Fruit fly (Drosophila melanogaster) whole organism, embryonic: ENCODE results near the gene CG43915.

Experiments
- Aef1 ChIP-seq: fragments of 200-800 bp; sonication (Bioruptor generic); IDR thresholded peaks from 3 replicates; pipeline ENCODE4 v1.3.6; 2022; ENCODE audit warnings: missing biosample characterization, missing genetic modification characterization
- CG10543 ChIP-seq: fragments of 200-800 bp; sonication (Bioruptor generic); optimal IDR thresholded peaks from 3 replicates; lab custom pipeline; 2017; ENCODE audit warnings: missing biosample characterization, mild to moderate bottlenecking, missing genetic modification characterization, moderate library complexity
- CG10565 ChIP-seq: fragments of 200-800 bp; sonication (Bioruptor generic); optimal IDR thresholded peaks from 3 replicates; lab custom pipeline; 2016; ENCODE audit warnings: missing biosample characterization, mild to moderate bottlenecking, missing genetic modification characterization
- CG11504 ChIP-seq: fragments of 200-800 bp; sonication (Bioruptor generic); optimal IDR thresholded peaks from 3 replicates; lab custom pipeline; 2019; ENCODE audit warnings: missing biosample characterization, mild to moderate bottlenecking, missing genetic modification characterization, moderate library complexity
- CG13424 ChIP-seq: fragments of 200-800 bp; sonication (Bioruptor generic); optimal IDR thresholded peaks from 2 replicates; lab custom pipeline; 2019; ENCODE audit warnings: missing biosample characterization, mild to moderate bottlenecking, missing genetic modification characterization, moderate library complexity
- CG13775 ChIP-seq: fragments of 200-800 bp; sonication (Bioruptor generic); optimal IDR thresholded peaks from 3 replicates; lab custom pipeline; 2017; ENCODE audit warnings: missing biosample characterization, mild to moderate bottlenecking, missing genetic modification characterization
- CG1529 ChIP-seq: fragments of 200-800 bp; sonication (Bioruptor generic); optimal IDR thresholded peaks from 3 replicates; lab custom pipeline; 2018; ENCODE audit warnings: missing biosample characterization, missing genetic modification characterization
- CG15479 ChIP-seq: fragments of 200-800 bp; sonication (Bioruptor generic); optimal IDR thresholded peaks from 3 replicates; lab custom pipeline; 2019; ENCODE audit warnings: missing biosample characterization, mild to moderate bottlenecking, missing genetic modification characterization, moderate library complexity
- CG17829 ChIP-seq: fragments of 200-800 bp; optimal IDR thresholded peaks from 2 replicates; lab custom pipeline; 2019; ENCODE audit warnings: missing biosample characterization, mild to moderate bottlenecking, missing genetic modification characterization, moderate library complexity
- CG2202 ChIP-seq: fragments of 200-800 bp; sonication (Bioruptor generic); optimal IDR thresholded peaks from 2 replicates; lab custom pipeline; 2018; ENCODE audit warnings: missing biosample characterization, mild to moderate bottlenecking, missing genetic modification characterization
- CG3726 ChIP-seq: fragments of 200-800 bp; sonication (Bioruptor generic); IDR thresholded peaks from 3 replicates; pipeline ENCODE4, ENCODE4 v1.3.6; 2022; ENCODE audit warnings: missing biosample characterization, missing genetic modification characterization
- CG4404 ChIP-seq: fragments of 200-800 bp; sonication (Bioruptor generic); IDR thresholded peaks from 2 replicates; pipeline ENCODE4 v1.3.6; 2022; ENCODE audit warnings: missing biosample characterization, missing genetic modification characterization
- CG5245 ChIP-seq: fragments of 200-800 bp; sonication (Bioruptor generic); optimal IDR thresholded peaks from 3 replicates; lab custom pipeline; 2016; ENCODE audit warnings: missing biosample characterization, missing genetic modification characterization
- CG6689 ChIP-seq: fragments of 200-800 bp; sonication (Bioruptor generic); IDR thresholded peaks from 2 replicates; pipeline ENCODE4 v1.3.6; 2022; ENCODE audit warnings: missing biosample characterization, missing genetic modification characterization
- CG7357 ChIP-seq: fragments of 200-800 bp; sonication (Bioruptor generic); IDR thresholded peaks from 3 replicates; pipeline ENCODE4 v1.3.6; 2022; ENCODE audit warnings: missing biosample characterization, missing genetic modification characterization
- CG7556 ChIP-seq: fragments of 200-800 bp; sonication (Bioruptor generic); optimal IDR thresholded peaks from 2 replicates; lab custom pipeline; 2017; ENCODE audit warnings: missing biosample characterization, mild to moderate bottlenecking, missing genetic modification characterization
- CG7928 ChIP-seq: fragments of 200-800 bp; sonication (Bioruptor generic); optimal IDR thresholded peaks from 2 replicates; lab custom pipeline; 2017; ENCODE audit warnings: missing biosample characterization, mild to moderate bottlenecking, missing genetic modification characterization
- CG7963 ChIP-seq: fragments of 200-800 bp; sonication (Bioruptor generic); IDR thresholded peaks from 3 replicates; pipeline ENCODE4 v1.3.6; 2022; ENCODE audit warnings: missing biosample characterization, missing genetic modification characterization; ENCODE audit not compliant: partially characterized antibody
- Chrac-16 ChIP-seq: fragments of 200-800 bp; sonication (Bioruptor generic); optimal IDR thresholded peaks from 3 replicates; lab custom pipeline; 2016; ENCODE audit warnings: missing biosample characterization, missing genetic modification characterization
- D19A ChIP-seq: fragments of 200-800 bp; optimal IDR thresholded peaks from 3 replicates; lab custom pipeline; 2019; ENCODE audit warnings: missing biosample characterization, mild to moderate bottlenecking, missing genetic modification characterization, moderate library complexity
- Dad ChIP-seq: fragments of 200-800 bp; sonication (Bioruptor generic); optimal IDR thresholded peaks from 3 replicates; lab custom pipeline; 2016; ENCODE audit warnings: missing biosample characterization, missing genetic modification characterization
- H2.0 ChIP-seq: fragments of 200-800 bp; sonication (Bioruptor generic); IDR thresholded peaks from 2 replicates; pipeline ENCODE4 v1.3.6; 2022; ENCODE audit warnings: missing biosample characterization, missing genetic modification characterization
- Hr3 ChIP-seq: fragments of 200-800 bp; sonication (Bioruptor generic); optimal IDR thresholded peaks from 3 replicates; lab custom pipeline; 2016; ENCODE audit warnings: missing biosample characterization, missing genetic modification characterization
- Kr ChIP-seq: fragments of 200-800 bp; sonication (Bioruptor generic); optimal IDR thresholded peaks from 2 replicates; lab custom pipeline; 2017; ENCODE audit warnings: missing biosample characterization, mild to moderate bottlenecking, missing genetic modification characterization
- Lim3 ChIP-seq: fragments of 200-800 bp; sonication (Bioruptor generic); IDR thresholded peaks from 2 replicates; pipeline ENCODE4 v1.3.6; 2022; ENCODE audit warnings: missing biosample characterization, missing genetic modification characterization
- MESR4 ChIP-seq: fragments of 200-800 bp; sonication (Bioruptor generic); optimal IDR thresholded peaks from 2 replicates; lab custom pipeline; 2018; ENCODE audit warnings: missing biosample characterization, mild to moderate bottlenecking, missing genetic modification characterization, moderate library complexity
- Mad ChIP-seq: fragments of 200-800 bp; sonication (Bioruptor generic); optimal IDR thresholded peaks from 2 replicates; lab custom pipeline; 2016; ENCODE audit warnings: missing biosample characterization, missing genetic modification characterization
- Poxn ChIP-seq: fragments of 200-800 bp; sonication (Bioruptor generic); IDR thresholded peaks from 2 replicates; pipeline ENCODE4 v1.3.6; 2022; ENCODE audit warnings: missing biosample characterization, missing genetic modification characterization
- Sox102F ChIP-seq: fragments of 200-800 bp; sonication (Bioruptor generic); optimal IDR thresholded peaks from 2 replicates; lab custom pipeline; 2018; ENCODE audit warnings: missing biosample characterization, mild to moderate bottlenecking, missing genetic modification characterization, moderate library complexity
- Trl ChIP-seq, 3 experiments: fragments of >200 bp in 2 of 3; fragments of 200-800 bp in 1 of 3; sonication (Bioruptor generic) in 1 of 3; optimal IDR thresholded peaks; 2 replicates in 1 of 3; 3 replicates in 2 of 3; lab custom pipeline; 2016 to 2017; ENCODE audit warnings: missing biosample characterization in 1 of 3, missing genetic modification characterization in 1 of 3
- al ChIP-seq: fragments of 200-800 bp; sonication (Bioruptor generic); IDR thresholded peaks from 2 replicates; pipeline ENCODE4 v1.3.6; 2022; ENCODE audit warnings: missing biosample characterization, missing genetic modification characterization
- bcd ChIP-seq: fragments of 200-800 bp; sonication (Bioruptor generic); optimal IDR thresholded peaks from 2 replicates; lab custom pipeline; 2017; ENCODE audit warnings: missing biosample characterization, mild to moderate bottlenecking, missing genetic modification characterization
- bsh ChIP-seq, 2 experiments: fragments of 200-800 bp; sonication (Bioruptor generic); optimal IDR thresholded peaks; 2 replicates each; lab custom pipeline; 2017 to 2018; ENCODE audit warnings: mild to moderate bottlenecking in 2 of 2, missing biosample characterization in 2 of 2, missing genetic modification characterization in 2 of 2, moderate library complexity in 1 of 2
- cas ChIP-seq: fragments of 200-800 bp; sonication (Bioruptor generic); IDR thresholded peaks from 2 replicates; pipeline ENCODE4 v1.3.6; 2022; ENCODE audit warnings: missing biosample characterization, missing genetic modification characterization
- ci ChIP-seq: fragments of 200-800 bp; sonication (Bioruptor generic); IDR thresholded peaks from 3 replicates; pipeline ENCODE4 v1.3.6; 2022; ENCODE audit warnings: missing biosample characterization, missing genetic modification characterization
- eve ChIP-seq, 2 experiments: fragments of >200 bp; optimal IDR thresholded peaks; 2 replicates each; lab custom pipeline; 2017; ENCODE audit warnings: missing biosample characterization in 2 of 2, missing genetic modification characterization in 2 of 2
- fd96Cb ChIP-seq: fragments of 200-800 bp; sonication (Bioruptor generic); optimal IDR thresholded peaks from 2 replicates; lab custom pipeline; 2018; ENCODE audit warnings: missing biosample characterization, mild to moderate bottlenecking, missing genetic modification characterization, moderate library complexity
- jumu ChIP-seq: fragments of 200-800 bp; sonication (Bioruptor generic); optimal IDR thresholded peaks from 3 replicates; lab custom pipeline; 2016; ENCODE audit warnings: missing biosample characterization, missing genetic modification characterization
- klu ChIP-seq: fragments of 200-800 bp; sonication (Bioruptor generic); IDR thresholded peaks from 2 replicates; pipeline ENCODE4 v1.3.6; 2022; ENCODE audit warnings: missing biosample characterization, missing genetic modification characterization
- mirr ChIP-seq: fragments of 200-800 bp; sonication (Bioruptor generic); optimal IDR thresholded peaks from 3 replicates; lab custom pipeline; 2018; ENCODE audit warnings: missing biosample characterization, mild to moderate bottlenecking, missing genetic modification characterization
- nmo ChIP-seq: fragments of 200-800 bp; sonication (Bioruptor generic); optimal IDR thresholded peaks from 2 replicates; lab custom pipeline; 2018; ENCODE audit warnings: missing biosample characterization, mild to moderate bottlenecking, missing genetic modification characterization, moderate library complexity
- otp ChIP-seq: fragments of 200-800 bp; sonication (Bioruptor generic); IDR thresholded peaks from 3 replicates; pipeline ENCODE4, ENCODE4 v1.3.6; 2022; ENCODE audit warnings: missing biosample characterization, missing genetic modification characterization
- p53 ChIP-seq: fragments of 200-800 bp; sonication (Bioruptor generic); optimal IDR thresholded peaks from 2 replicates; lab custom pipeline; 2016; ENCODE audit warnings: missing biosample characterization, missing genetic modification characterization
- pfk ChIP-seq: fragments of 200-800 bp; sonication (Bioruptor generic); optimal IDR thresholded peaks from 2 replicates; lab custom pipeline; 2018; ENCODE audit warnings: missing biosample characterization, mild to moderate bottlenecking, missing genetic modification characterization, moderate library complexity
- pho ChIP-seq: fragments of 200-800 bp; sonication (Bioruptor generic); optimal IDR thresholded peaks from 2 replicates; lab custom pipeline; 2016; ENCODE audit warnings: missing biosample characterization, missing genetic modification characterization
- pros ChIP-seq: fragments of 200-800 bp; sonication (Bioruptor generic); optimal IDR thresholded peaks from 3 replicates; lab custom pipeline; 2019; ENCODE audit warnings: missing biosample characterization, mild to moderate bottlenecking, missing genetic modification characterization, moderate library complexity
- row ChIP-seq: fragments of 200-800 bp; sonication (Bioruptor generic); IDR thresholded peaks from 3 replicates; pipeline ENCODE4 v1.3.6; 2022; ENCODE audit warnings: missing biosample characterization, missing genetic modification characterization
- sqz ChIP-seq: fragments of 200-800 bp; sonication (Bioruptor generic); optimal IDR thresholded peaks from 3 replicates; lab custom pipeline; 2018; ENCODE audit warnings: missing biosample characterization, mild to moderate bottlenecking, missing genetic modification characterization
- stwl ChIP-seq: fragments of 200-800 bp; sonication (Bioruptor generic); optimal IDR thresholded peaks from 3 replicates; lab custom pipeline; 2018; ENCODE audit warnings: missing biosample characterization, mild to moderate bottlenecking, missing genetic modification characterization, moderate library complexity
- tin ChIP-seq: fragments of 200-800 bp; sonication (Bioruptor generic); optimal IDR thresholded peaks from 3 replicates; lab custom pipeline; 2016; ENCODE audit warnings: missing biosample characterization, missing genetic modification characterization

Gene CG43915

dm6 chr3L:3977622-3978355 lies 5.1 kb downstream of the CG43915 start (continued):
- TF ChIP-seq bcd (GFP tag; lab: Kevin White, UChicago) (no peak), Aef1 (GFP tag; lab: Robert Waterston, UW) (no peak), Lim3 (GFP tag; lab: Robert Waterston, UW) (no peak), ci (GFP tag; lab: Robert Waterston, UW) (no peak), CG6689 (GFP tag; lab: Robert Waterston, UW) (0 out of 2 replicates have a peak, but pooled peaks have one; percentile 20), CG7556 (GFP tag; lab: Kevin White, UChicago) (peak; percentile 35), eve (GFP tag; optimal IDR thresholded peaks at IDR 0.05; lab: Kevin White, UChicago) (no peak), CG17829 (tag; lab: Kevin White, UChicago) (peak; percentile 62), Hr3 (GFP tag; lab: Kevin White, UChicago) (no peak), mirr (GFP tag; lab: Kevin White, UChicago) (no peak), CG1529 (GFP tag; lab: Kevin White, UChicago) (peak; percentile 33), al (GFP tag; lab: Robert Waterston, UW) (no peak), pfk (GFP tag; lab: Kevin White, UChicago) (no peak), Trl (optimal IDR thresholded peaks at IDR 0.05; lab: Kevin White, UChicago) (no peak), Trl (GFP tag; optimal IDR thresholded peaks at IDR 0.05; lab: Kevin White, UChicago) (no peak), Poxn (GFP tag; lab: Robert Waterston, UW) (no peak), Mad (GFP tag; lab: Kevin White, UChicago) (no peak), CG13775 (GFP tag; lab: Kevin White, UChicago) (peak; percentile 27), CG7357 (GFP tag; lab: Robert Waterston, UW) (no peak), Chrac-16 (GFP tag; lab: Kevin White, UChicago) (peak; percentile 26), fd96Cb (tag; lab: Kevin White, UChicago) (peak; percentile 36), pho (no peak), CG2202 (tag; lab: Kevin White, UChicago) (peak; percentile 38), p53 (GFP tag; lab: Kevin White, UChicago) (no peak), CG10565 (no peak), H2.0 (GFP tag; lab: Robert Waterston, UW) (no peak), bsh (GFP tag; optimal IDR thresholded peaks at IDR 0.05; lab: Kevin White, UChicago) (peak in 1 of 2 experiments; percentile 51), CG11504 (tag; lab: Kevin White, UChicago) (peak; percentile 10), CG15479 (GFP tag; lab: Kevin White, UChicago) (peak; percentile 23), nmo (GFP tag; lab: Kevin White, UChicago) (peak; percentile 57), row (GFP tag; lab: Robert Waterston, UW) (peak; percentile 54), CG7963 (GFP tag; lab: Robert Waterston, UW) (no peak), CG3726 (GFP tag; lab: Robert Waterston, UW) (no peak), CG13424 (tag; lab: Kevin White, UChicago) (no peak), pros (GFP tag; lab: Kevin White, UChicago) (peak; percentile 90), klu (no peak), stwl (tag; lab: Kevin White, UChicago) (peak; percentile 27), Sox102F (GFP tag; lab: Kevin White, UChicago) (no peak), CG7928 (GFP tag; lab: Kevin White, UChicago) (no peak), cas (GFP tag; lab: Robert Waterston, UW) (no peak), tin (GFP tag; lab: Kevin White, UChicago) (peak; percentile 23), CG5245 (peak; percentile 5), MESR4 (GFP tag; lab: Kevin White, UChicago) (no peak), jumu (GFP tag; lab: Kevin White, UChicago) (no peak), otp (GFP tag; lab: Robert Waterston, UW) (no peak), Dad (GFP tag; lab: Kevin White, UChicago) (no peak), sqz (GFP tag; lab: Kevin White, UChicago) (peak; percentile 89), CG4404 (peak; percentile 67), Kr (GFP tag; lab: Kevin White, UChicago) (no peak), CG10543 (GFP tag; lab: Kevin White, UChicago) (no peak), D19A (tag; lab: Kevin White, UChicago) (peak; percentile 51)
